Fruit fly (Drosophila melanogaster): ENCODE measurements around the gene rux.

rux gene

dm6 chrX:5989368-5989767 is 48.2 kb downstream of the rux start (continued):
- TF ChIP-seq CG11456 (GFP tag; IDR thresholded peaks at IDR 0.05) (no peak), shn (GFP tag; optimal IDR thresholded peaks at IDR 0.05) (no peak), CG7987 (GFP tag; optimal IDR thresholded peaks at IDR 0.05) (no peak), lbe (GFP tag; optimal IDR thresholded peaks at IDR 0.05) (no peak), chif (GFP tag; optimal IDR thresholded peaks at IDR 0.05) (peak; percentile 2 to 11), CG10274 (GFP tag; optimal IDR thresholded peaks at IDR 0.05) (no peak), pita (GFP tag; optimal IDR thresholded peaks at IDR 0.05) (no peak), CG2129 (GFP tag; IDR thresholded peaks at IDR 0.05; ENCODE audit: partially characterized antibody) (no peak), CG8281 (tag; optimal IDR thresholded peaks at IDR 0.05) (no peak), CG7928 (GFP tag; optimal IDR thresholded peaks at IDR 0.05) (no peak), nmo (GFP tag; optimal IDR thresholded peaks at IDR 0.05) (peak; percentile 49), CG31365 (tag; optimal IDR thresholded peaks at IDR 0.05) (no peak), CG9932 (GFP tag; IDR thresholded peaks at IDR 0.05) (no peak), CG4424 (GFP tag; optimal IDR thresholded peaks at IDR 0.05) (peak; percentile 28), CG18476 (GFP tag; optimal IDR thresholded peaks at IDR 0.05) (no peak), CG15011 (GFP tag; optimal IDR thresholded peaks at IDR 0.05) (no peak), Dp (GFP tag; optimal IDR thresholded peaks at IDR 0.05) (no peak), Hr78 (GFP tag; optimal IDR thresholded peaks at IDR 0.05) (no peak), ewg (GFP tag; optimal IDR thresholded peaks at IDR 0.05) (peak; percentile 29), sna (GFP tag; IDR thresholded peaks at IDR 0.05; ENCODE audit: partially characterized antibody) (no peak), prd (optimal IDR thresholded peaks at IDR 0.05) (no peak), prd (GFP tag; IDR thresholded peaks at IDR 0.05) (peak; percentile 70), CG2120 (GFP tag; optimal IDR thresholded peaks at IDR 0.05) (no peak), CG4360 (GFP tag; IDR thresholded peaks at IDR 0.05) (no peak), pzg (GFP tag; optimal IDR thresholded peaks at IDR 0.05) (no peak), CG6854 (GFP tag; optimal IDR thresholded peaks at IDR 0.05) (no peak), Oli (tag; optimal IDR thresholded peaks at IDR 0.05) (peak; percentile 61), CG8924 (tag; optimal IDR thresholded peaks at IDR 0.05) (peak; percentile 47), bsh (GFP tag; optimal IDR thresholded peaks at IDR 0.05) (peak in 1 of 2 experiments; percentile 64), Sox102F (GFP tag; optimal IDR thresholded peaks at IDR 0.05) (peak; percentile 59), chinmo (GFP tag; IDR thresholded peaks at IDR 0.05; ENCODE audit: partially characterized antibody) (no peak), crp (GFP tag; optimal IDR thresholded peaks at IDR 0.05) (no peak), CG17829 (tag; optimal IDR thresholded peaks at IDR 0.05) (peak; percentile 38), Bdp1 (GFP tag; optimal IDR thresholded peaks at IDR 0.05) (no peak), CG17612 (GFP tag; IDR thresholded peaks at IDR 0.05) (no peak), HmgZ (tag; optimal IDR thresholded peaks at IDR 0.05) (no peak), CG17361 (GFP tag; IDR thresholded peaks at IDR 0.05) (peak; percentile 51; the same call in 1 of the 3 replicates), bowl (GFP tag; IDR thresholded peaks at IDR 0.05) (no peak), CG34422 (GFP tag; IDR thresholded peaks at IDR 0.05) (peak; percentile 63), Kr (GFP tag; optimal IDR thresholded peaks at IDR 0.05) (no peak), CG10462 (GFP tag; optimal IDR thresholded peaks at IDR 0.05) (no peak), CG14710 (tag; optimal IDR thresholded peaks at IDR 0.05) (peak; percentile 13), Ets97D (GFP tag; optimal IDR thresholded peaks at IDR 0.05) (no peak), en (GFP tag; optimal IDR thresholded peaks at IDR 0.05) (no peak), CG5245 (GFP tag; optimal IDR thresholded peaks at IDR 0.05) (no peak)

Data from whole organism, embryonic.